Fruit fly (Drosophila melanogaster) whole organism, embryonic: ENCODE data around the gene SC35.

ENCODE experiments used
- Atf-2 ChIP-seq: fragments of 200-800 bp; sonication (Bioruptor generic); optimal IDR thresholded peaks from 2 replicates; lab custom pipeline; 2016; ENCODE audit warnings: missing biosample characterization, missing genetic modification characterization
- BEAF-32 ChIP-seq: fragments of 200-800 bp; sonication (Bioruptor generic); optimal IDR thresholded peaks from 3 replicates; lab custom pipeline; 2017; ENCODE audit warnings: missing biosample characterization, missing genetic modification characterization, mild to moderate bottlenecking, moderate library complexity, missing genetic modification reagents
- CG11093 ChIP-seq: fragments of 200-800 bp; sonication (Bioruptor generic); IDR thresholded peaks from 3 replicates; pipeline ENCODE4 v1.3.6; 2022; ENCODE audit warnings: missing biosample characterization, missing genetic modification characterization
- CG12155 ChIP-seq: fragments of 200-800 bp; sonication (Bioruptor generic); optimal IDR thresholded peaks from 3 replicates; lab custom pipeline; 2016; ENCODE audit warnings: missing biosample characterization, missing genetic modification characterization
- CG12219 ChIP-seq: fragments of 200-800 bp; sonication (Bioruptor generic); optimal IDR thresholded peaks from 3 replicates; lab custom pipeline; 2018; ENCODE audit warnings: missing biosample characterization, mild to moderate bottlenecking, missing genetic modification characterization
- CG14014 ChIP-seq: fragments of 200-800 bp; sonication (Bioruptor generic); IDR thresholded peaks from 2 replicates; pipeline ENCODE4 v1.3.6; 2022; ENCODE audit warnings: missing biosample characterization, missing genetic modification characterization
- CG15479 ChIP-seq: fragments of 200-800 bp; sonication (Bioruptor generic); optimal IDR thresholded peaks from 3 replicates; lab custom pipeline; 2019; ENCODE audit warnings: missing biosample characterization, mild to moderate bottlenecking, missing genetic modification characterization, moderate library complexity
- CG16779 ChIP-seq: fragments of 200-800 bp; sonication (Bioruptor generic); IDR thresholded peaks from 2 replicates; pipeline ENCODE4 v1.3.6; 2022; ENCODE audit warnings: missing biosample characterization, missing genetic modification characterization
- CG17328 ChIP-seq: fragments of 200-800 bp; sonication (Bioruptor generic); IDR thresholded peaks from 2 replicates; pipeline ENCODE4 v1.3.6; 2022; ENCODE audit warnings: missing biosample characterization, missing genetic modification characterization
- CG18619 ChIP-seq: fragments of 200-800 bp; sonication (Bioruptor generic); optimal IDR thresholded peaks from 3 replicates; lab custom pipeline; 2017; ENCODE audit warnings: missing biosample characterization, mild to moderate bottlenecking, missing genetic modification characterization
- CG2199 ChIP-seq: fragments of 200-800 bp; sonication (Bioruptor generic); IDR thresholded peaks from 3 replicates; pipeline ENCODE4 v1.3.6; 2022; ENCODE audit warnings: missing biosample characterization, missing genetic modification characterization
- CG2712 ChIP-seq: fragments of 200-800 bp; optimal IDR thresholded peaks from 3 replicates; lab custom pipeline; 2019; ENCODE audit warnings: missing biosample characterization, mild to moderate bottlenecking, missing genetic modification characterization, moderate library complexity
- CG3281 ChIP-seq: fragments of 200-800 bp; sonication (Bioruptor generic); optimal IDR thresholded peaks from 3 replicates; lab custom pipeline; 2017; ENCODE audit warnings: missing biosample characterization, mild to moderate bottlenecking, missing genetic modification characterization
- CG3407 ChIP-seq: fragments of 200-800 bp; sonication (Bioruptor generic); optimal IDR thresholded peaks from 2 replicates; lab custom pipeline; 2018; ENCODE audit warnings: missing biosample characterization, mild to moderate bottlenecking, missing genetic modification characterization
- CG34422 ChIP-seq: fragments of 200-800 bp; sonication (Bioruptor generic); IDR thresholded peaks from 3 replicates; pipeline ENCODE4 v1.3.6; 2022; ENCODE audit warnings: missing biosample characterization, missing genetic modification characterization
- CG3838 ChIP-seq: fragments of 200-800 bp; sonication (Bioruptor generic); optimal IDR thresholded peaks from 3 replicates; lab custom pipeline; 2016; ENCODE audit warnings: missing biosample characterization, missing genetic modification characterization
- CG4854 ChIP-seq: fragments of 200-800 bp; sonication (Bioruptor generic); optimal IDR thresholded peaks from 2 replicates; lab custom pipeline; 2016; ENCODE audit warnings: missing biosample characterization, missing genetic modification characterization, inconsistent platforms
- CG6175 ChIP-seq: fragments of 200-800 bp; sonication (Bioruptor generic); IDR thresholded peaks from 3 replicates; pipeline ENCODE4 v1.3.6; 2022; ENCODE audit warnings: missing biosample characterization, missing genetic modification characterization
- CG7556 ChIP-seq: fragments of 200-800 bp; sonication (Bioruptor generic); optimal IDR thresholded peaks from 2 replicates; lab custom pipeline; 2017; ENCODE audit warnings: missing biosample characterization, mild to moderate bottlenecking, missing genetic modification characterization
- Chrac-16 ChIP-seq: fragments of 200-800 bp; sonication (Bioruptor generic); optimal IDR thresholded peaks from 3 replicates; lab custom pipeline; 2016; ENCODE audit warnings: missing biosample characterization, missing genetic modification characterization
- Dad ChIP-seq: fragments of 200-800 bp; sonication (Bioruptor generic); optimal IDR thresholded peaks from 3 replicates; lab custom pipeline; 2016; ENCODE audit warnings: missing biosample characterization, missing genetic modification characterization
- Dip3 ChIP-seq: fragments of 200-800 bp; sonication (Bioruptor generic); optimal IDR thresholded peaks from 3 replicates; lab custom pipeline; 2016; ENCODE audit warnings: missing biosample characterization, missing genetic modification characterization
- HLHmδ ChIP-seq: fragments of 200-800 bp; sonication (Bioruptor generic); optimal IDR thresholded peaks from 2 replicates; lab custom pipeline; 2018; ENCODE audit warnings: missing biosample characterization, mild to moderate bottlenecking, missing genetic modification characterization, moderate library complexity
- Hey ChIP-seq: fragments of 200-800 bp; sonication (Bioruptor generic); optimal IDR thresholded peaks from 3 replicates; lab custom pipeline; 2018; ENCODE audit warnings: missing biosample characterization, mild to moderate bottlenecking, missing genetic modification characterization
- Hsf ChIP-seq: fragments of 200-800 bp; sonication (Bioruptor generic); optimal IDR thresholded peaks from 3 replicates; lab custom pipeline; 2016; ENCODE audit warnings: missing biosample characterization, missing genetic modification characterization
- MESR4 ChIP-seq: fragments of 200-800 bp; sonication (Bioruptor generic); optimal IDR thresholded peaks from 2 replicates; lab custom pipeline; 2018; ENCODE audit warnings: missing biosample characterization, mild to moderate bottlenecking, missing genetic modification characterization, moderate library complexity
- Max ChIP-seq: fragments of 200-800 bp; sonication (Bioruptor generic); optimal IDR thresholded peaks from 2 replicates; lab custom pipeline; 2016; ENCODE audit warnings: missing biosample characterization, mild to moderate bottlenecking, missing genetic modification characterization
- Neu2 ChIP-seq: fragments of 200-800 bp; sonication (Bioruptor generic); optimal IDR thresholded peaks from 3 replicates; lab custom pipeline; 2016; ENCODE audit warnings: missing biosample characterization, missing genetic modification characterization, borderline replicate concordance
- Pdp1 ChIP-seq, 2 experiments: fragments of 200-800 bp; sonication (Bioruptor generic); optimal IDR thresholded peaks; 3 replicates each; lab custom pipeline; 2016; ENCODE audit warnings: missing biosample characterization in 2 of 2, missing genetic modification characterization in 2 of 2, mild to moderate bottlenecking in 1 of 2, moderate library complexity in 1 of 2
- Stat92E ChIP-seq, 3 experiments: fragments of >200 bp in 2 of 3; fragments of 200-800 bp in 1 of 3; sonication (Bioruptor generic) in 1 of 3; optimal IDR thresholded peaks; 2 replicates each; lab custom pipeline; 2017 to 2019; ENCODE audit warnings: missing biosample characterization in 3 of 3, missing genetic modification characterization in 3 of 3, mild to moderate bottlenecking in 1 of 3, moderate library complexity in 1 of 3
- al ChIP-seq: fragments of 200-800 bp; sonication (Bioruptor generic); IDR thresholded peaks from 2 replicates; pipeline ENCODE4 v1.3.6; 2022; ENCODE audit warnings: missing biosample characterization, missing genetic modification characterization
- cg ChIP-seq: fragments of 200-800 bp; sonication (Bioruptor generic); optimal IDR thresholded peaks from 3 replicates; lab custom pipeline; 2019; ENCODE audit warnings: missing biosample characterization, mild to moderate bottlenecking, missing genetic modification characterization, moderate library complexity
- chn ChIP-seq: fragments of 200-800 bp; sonication (Bioruptor generic); optimal IDR thresholded peaks from 2 replicates; lab custom pipeline; 2016; ENCODE audit warnings: missing biosample characterization, missing genetic modification characterization
- crol ChIP-seq: fragments of 200-800 bp; sonication (Bioruptor generic); IDR thresholded peaks from 2 replicates; pipeline ENCODE4 v1.3.6; 2022; ENCODE audit warnings: missing biosample characterization, missing genetic modification characterization
- gfzf ChIP-seq: fragments of 200-800 bp; sonication (Bioruptor generic); optimal IDR thresholded peaks from 2 replicates; lab custom pipeline; 2016; ENCODE audit warnings: missing biosample characterization, mild to moderate bottlenecking, missing genetic modification characterization, moderate library complexity
- hb ChIP-seq: fragments of 200-800 bp; sonication (Bioruptor generic); IDR thresholded peaks from 3 replicates; pipeline ENCODE4 v1.3.6; 2022; ENCODE audit warnings: missing biosample characterization, missing genetic modification characterization; ENCODE audit not compliant: partially characterized antibody
- hth ChIP-seq: fragments of >200 bp; optimal IDR thresholded peaks from 2 replicates; lab custom pipeline; 2017; ENCODE audit warnings: inconsistent platforms
- insv ChIP-seq, 2 experiments: fragments of 200-800 bp; sonication (Bioruptor generic); optimal IDR thresholded peaks; 3 replicates each; lab custom pipeline; 2016 to 2018; ENCODE audit warnings: missing biosample characterization in 2 of 2, missing genetic modification characterization in 2 of 2
- kah ChIP-seq: fragments of 200-800 bp; sonication (Bioruptor generic); optimal IDR thresholded peaks from 2 replicates; lab custom pipeline; 2018; ENCODE audit warnings: missing biosample characterization, mild to moderate bottlenecking, missing genetic modification characterization
- kay ChIP-seq: fragments of 200-800 bp; sonication (Bioruptor generic); optimal IDR thresholded peaks from 2 replicates; lab custom pipeline; 2016; ENCODE audit warnings: missing biosample characterization, missing genetic modification characterization
- knrl ChIP-seq: fragments of 200-800 bp; sonication (Bioruptor generic); IDR thresholded peaks from 3 replicates; pipeline ENCODE4 v1.3.6; 2022; ENCODE audit warnings: missing biosample characterization, missing genetic modification characterization; ENCODE audit not compliant: partially characterized antibody
- lov ChIP-seq, 2 experiments: fragments of 200-800 bp in 1 of 2; fragments of >200 bp in 1 of 2; sonication (Bioruptor generic) in 1 of 2; IDR thresholded peaks in 1 of 2; optimal IDR thresholded peaks in 1 of 2; 2 replicates in 1 of 2; 3 replicates in 1 of 2; pipeline versions ENCODE4 v1.3.6 to Lab custom; 2017 to 2022; ENCODE audit warnings: missing biosample characterization in 1 of 2, missing genetic modification characterization in 1 of 2
- nerfin-1 ChIP-seq: fragments of 200-800 bp; sonication (Bioruptor generic); optimal IDR thresholded peaks from 3 replicates; lab custom pipeline; 2019; ENCODE audit warnings: missing biosample characterization, mild to moderate bottlenecking, missing genetic modification characterization, moderate library complexity
- onecut ChIP-seq: fragments of 200-800 bp; sonication (Bioruptor generic); IDR thresholded peaks from 2 replicates; pipeline ENCODE4 v1.3.6; 2022; ENCODE audit warnings: missing biosample characterization, missing genetic modification characterization
- prd ChIP-seq, 3 experiments: fragments of >200 bp in 2 of 3; fragments of 200-800 bp in 1 of 3; sonication (Bioruptor generic) in 1 of 3; optimal IDR thresholded peaks in 2 of 3; IDR thresholded peaks in 1 of 3; 2 replicates in 2 of 3; 3 replicates in 1 of 3; pipeline versions ENCODE4 v1.3.6 to Lab custom; 2017 to 2022; ENCODE audit warnings: missing biosample characterization in 1 of 3, missing genetic modification characterization in 1 of 3
- sens-2 ChIP-seq: fragments of 200-800 bp; sonication (Bioruptor generic); IDR thresholded peaks from 2 replicates; pipeline ENCODE4 v1.3.6; 2022; ENCODE audit warnings: missing biosample characterization, missing genetic modification characterization
- shn ChIP-seq: fragments of 200-800 bp; sonication (Bioruptor generic); optimal IDR thresholded peaks from 3 replicates; lab custom pipeline; 2016; ENCODE audit warnings: missing biosample characterization, missing genetic modification characterization
- sr ChIP-seq: fragments of 200-800 bp; sonication (Bioruptor generic); IDR thresholded peaks from 3 replicates; pipeline ENCODE4 v1.3.6; 2022; ENCODE audit warnings: missing biosample characterization, missing genetic modification characterization
- vvl ChIP-seq: fragments of 200-800 bp; sonication (Bioruptor generic); IDR thresholded peaks from 2 replicates; pipeline ENCODE4 v1.3.6; 2022; ENCODE audit warnings: missing biosample characterization, missing genetic modification characterization
- zfh2 ChIP-seq: fragments of 200-800 bp; sonication (Bioruptor generic); optimal IDR thresholded peaks from 2 replicates; lab custom pipeline; 2016; ENCODE audit warnings: missing biosample characterization, missing genetic modification characterization

The SC35 gene

DNA sequence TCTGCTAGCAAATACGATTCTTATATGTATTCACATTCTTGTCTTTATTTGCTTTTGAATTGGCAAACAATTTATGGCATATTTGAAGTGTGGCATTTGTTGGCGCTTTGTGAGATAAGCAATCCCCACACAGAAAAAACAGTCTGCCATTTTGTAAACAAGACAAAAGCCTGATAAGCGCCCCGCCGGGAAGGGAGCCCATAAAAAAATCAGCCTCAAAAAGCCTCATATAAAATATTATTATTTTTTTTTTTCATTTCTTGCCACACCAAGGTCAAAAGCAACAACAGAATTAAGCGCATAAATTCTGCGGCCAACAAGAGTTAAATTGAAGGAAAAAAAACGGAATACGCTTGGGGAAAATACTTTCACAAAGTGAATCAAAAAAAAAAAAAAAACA is 40.8 kb upstream of the SC35 start (continued):
- no peak for TF ChIP-seq CG7556 (GFP tag; lab: Kevin White, UChicago)
- TF ChIP-seq chn (GFP tag; lab: Kevin White, UChicago): no peak
- no peak for TF ChIP-seq Hsf (GFP tag; lab: Kevin White, UChicago)
- no peak for TF ChIP-seq gfzf (GFP tag; lab: Kevin White, UChicago)
- no peak for TF ChIP-seq sr (GFP tag; lab: Robert Waterston, UW)
- no peak for TF ChIP-seq Max (GFP tag; lab: Kevin White, UChicago)
- TF ChIP-seq CG2199 (GFP tag; lab: Robert Waterston, UW): no peak
- TF ChIP-seq knrl (GFP tag; lab: Robert Waterston, UW): no peak
- TF ChIP-seq Dad (GFP tag; lab: Kevin White, UChicago): no peak
- TF ChIP-seq CG11093 (GFP tag; lab: Robert Waterston, UW): no peak
- no peak for TF ChIP-seq onecut
- 0 out of 2 replicates have a peak, but pooled peaks have one; percentile 19 for TF ChIP-seq vvl
- TF ChIP-seq CG3407: peak; percentile 11
- TF ChIP-seq Atf-2 (GFP tag; lab: Kevin White, UChicago): no peak
- no peak for TF ChIP-seq HLHmδ (GFP tag; lab: Kevin White, UChicago)
- no peak for TF ChIP-seq CG34422 (GFP tag; lab: Robert Waterston, UW)
- TF ChIP-seq CG12219 (GFP tag; lab: Kevin White, UChicago): peak; percentile 20
- TF ChIP-seq kay: no peak
- no peak for TF ChIP-seq BEAF-32 (GFP tag; lab: Kevin White, UChicago)
- peak; percentile 16 for TF ChIP-seq Hey (tag; lab: Kevin White, UChicago)
- no peak for TF ChIP-seq CG2712 (tag; lab: Kevin White, UChicago)
- TF ChIP-seq CG6175 (GFP tag; lab: Robert Waterston, UW): no peak
- TF ChIP-seq MESR4 (GFP tag; lab: Kevin White, UChicago): no peak
- peak; percentile 24; the same call in 1 of the 2 replicates for TF ChIP-seq CG14014 (GFP tag; lab: Robert Waterston, UW)
- no peak for TF ChIP-seq prd (optimal IDR thresholded peaks at IDR 0.05; lab: Kevin White, UChicago)
- TF ChIP-seq prd (GFP tag; IDR thresholded peaks at IDR 0.05; lab: Robert Waterston, UW): no peak
- peak; percentile 24 for TF ChIP-seq CG18619
- no peak for TF ChIP-seq CG4854 (GFP tag; lab: Kevin White, UChicago)
- TF ChIP-seq Neu2: no peak
- TF ChIP-seq nerfin-1 (tag; lab: Kevin White, UChicago): no peak
- no peak for TF ChIP-seq CG16779
- no peak for TF ChIP-seq hth (lab: Kevin White, UChicago)
- TF ChIP-seq sens-2 (GFP tag; lab: Robert Waterston, UW): peak; percentile 18; the same call in 1 of the 2 replicates
- TF ChIP-seq insv (GFP tag; optimal IDR thresholded peaks at IDR 0.05; lab: Kevin White, UChicago): no peak
- peak in 1 of 2 experiments; percentile 39 for TF ChIP-seq Pdp1 (GFP tag; optimal IDR thresholded peaks at IDR 0.05; lab: Kevin White, UChicago)
- TF ChIP-seq Dip3 (GFP tag; lab: Kevin White, UChicago): no peak
- TF ChIP-seq CG15479 (GFP tag; lab: Kevin White, UChicago): no peak
- no peak for TF ChIP-seq shn (GFP tag; lab: Kevin White, UChicago)
- no peak for TF ChIP-seq hb (GFP tag; lab: Robert Waterston, UW)
- no peak for TF ChIP-seq lov (optimal IDR thresholded peaks at IDR 0.05; lab: Kevin White, UChicago)
- no peak for TF ChIP-seq lov (GFP tag; IDR thresholded peaks at IDR 0.05; lab: Robert Waterston, UW)
- no peak for TF ChIP-seq CG17328
- no peak for TF ChIP-seq zfh2
- TF ChIP-seq CG3838 (GFP tag; lab: Kevin White, UChicago): no peak
- no peak for TF ChIP-seq al (GFP tag; lab: Robert Waterston, UW)
- no peak for TF ChIP-seq Chrac-16 (GFP tag; lab: Kevin White, UChicago)
- no peak for TF ChIP-seq CG12155 (GFP tag; lab: Kevin White, UChicago)
- no peak for TF ChIP-seq crol (GFP tag; lab: Robert Waterston, UW)
- no peak for TF ChIP-seq Stat92E (GFP tag; optimal IDR thresholded peaks at IDR 0.05; lab: Kevin White, UChicago)
- TF ChIP-seq cg (GFP tag; lab: Kevin White, UChicago): no peak
- no peak for TF ChIP-seq kah (GFP tag; lab: Kevin White, UChicago)
- peak; percentile 67 for TF ChIP-seq CG3281
